Fruit fly (Drosophila melanogaster) whole organism, embryonic: ENCODE data around the gene Aatf.

Experiments used
- Adf1 ChIP-seq: fragments of 200-800 bp; sonication (Bioruptor generic); IDR thresholded peaks from 2 replicates; pipeline ENCODE4 v1.3.6; 2022; ENCODE audit warnings: missing biosample characterization, missing genetic modification characterization
- Bgb ChIP-seq: fragments of 200-800 bp; sonication (Bioruptor generic); IDR thresholded peaks from 2 replicates; pipeline ENCODE4 v1.3.6; 2022; ENCODE audit warnings: missing biosample characterization, missing genetic modification characterization; ENCODE audit not compliant: partially characterized antibody
- CG10431 ChIP-seq: fragments of 200-800 bp; sonication (Bioruptor generic); optimal IDR thresholded peaks from 3 replicates; lab custom pipeline; 2018; ENCODE audit warnings: missing biosample characterization, mild to moderate bottlenecking, missing genetic modification characterization
- CG12942 ChIP-seq: fragments of 200-800 bp; sonication (Bioruptor generic); optimal IDR thresholded peaks from 3 replicates; lab custom pipeline; 2016; ENCODE audit warnings: missing biosample characterization, missing genetic modification characterization
- CG16813 ChIP-seq: fragments of 200-800 bp; sonication (Bioruptor generic); IDR thresholded peaks from 3 replicates; pipeline ENCODE4 v1.3.6; 2022; ENCODE audit warnings: missing biosample characterization, missing genetic modification characterization; ENCODE audit not compliant: partially characterized antibody
- CG18599 ChIP-seq: fragments of 200-800 bp; sonication (Bioruptor generic); optimal IDR thresholded peaks from 3 replicates; lab custom pipeline; 2017; ENCODE audit warnings: missing biosample characterization, missing genetic modification characterization, mild to moderate bottlenecking, moderate library complexity, missing genetic modification reagents
- CG2199 ChIP-seq: fragments of 200-800 bp; sonication (Bioruptor generic); IDR thresholded peaks from 3 replicates; pipeline ENCODE4 v1.3.6; 2022; ENCODE audit warnings: missing biosample characterization, missing genetic modification characterization
- CG2712 ChIP-seq: fragments of 200-800 bp; optimal IDR thresholded peaks from 3 replicates; lab custom pipeline; 2019; ENCODE audit warnings: missing biosample characterization, mild to moderate bottlenecking, missing genetic modification characterization, moderate library complexity
- CG2875 ChIP-seq: fragments of 200-800 bp; sonication (Bioruptor generic); optimal IDR thresholded peaks from 2 replicates; lab custom pipeline; 2017; ENCODE audit warnings: missing biosample characterization, mild to moderate bottlenecking, missing genetic modification characterization, missing genetic modification reagents
- CG30403 ChIP-seq: fragments of 200-800 bp; sonication (Bioruptor generic); optimal IDR thresholded peaks from 3 replicates; lab custom pipeline; 2016; ENCODE audit warnings: missing biosample characterization, missing genetic modification characterization
- CG3163 ChIP-seq: fragments of 200-800 bp; sonication (Bioruptor generic); optimal IDR thresholded peaks from 3 replicates; lab custom pipeline; 2016; ENCODE audit warnings: missing biosample characterization, missing genetic modification characterization
- CG3281 ChIP-seq: fragments of 200-800 bp; sonication (Bioruptor generic); optimal IDR thresholded peaks from 3 replicates; lab custom pipeline; 2017; ENCODE audit warnings: missing biosample characterization, mild to moderate bottlenecking, missing genetic modification characterization
- CG3838 ChIP-seq: fragments of 200-800 bp; sonication (Bioruptor generic); optimal IDR thresholded peaks from 3 replicates; lab custom pipeline; 2016; ENCODE audit warnings: missing biosample characterization, missing genetic modification characterization
- CG4424 ChIP-seq: fragments of 200-800 bp; sonication (Bioruptor generic); optimal IDR thresholded peaks from 3 replicates; lab custom pipeline; 2016; ENCODE audit warnings: missing biosample characterization, missing genetic modification characterization
- CG4820 ChIP-seq: fragments of 200-800 bp; sonication (Bioruptor generic); optimal IDR thresholded peaks from 3 replicates; lab custom pipeline; 2016; ENCODE audit warnings: missing biosample characterization, missing genetic modification characterization
- CG6791 ChIP-seq: fragments of 200-800 bp; sonication (Bioruptor generic); IDR thresholded peaks from 3 replicates; pipeline ENCODE4 v1.3.6; 2022; ENCODE audit warnings: missing biosample characterization, missing genetic modification characterization; ENCODE audit not compliant: partially characterized antibody
- CG7786 ChIP-seq: fragments of 200-800 bp; sonication (Bioruptor generic); optimal IDR thresholded peaks from 2 replicates; lab custom pipeline; 2016; ENCODE audit warnings: missing biosample characterization, missing genetic modification characterization
- CG8944 ChIP-seq: fragments of 200-800 bp; sonication (Bioruptor generic); optimal IDR thresholded peaks from 3 replicates; lab custom pipeline; 2016; ENCODE audit warnings: missing biosample characterization, missing genetic modification characterization
- CG9817 ChIP-seq: fragments of 200-800 bp; sonication (Bioruptor generic); optimal IDR thresholded peaks from 2 replicates; lab custom pipeline; 2018; ENCODE audit warnings: missing biosample characterization, mild to moderate bottlenecking, missing genetic modification characterization, moderate library complexity
- Ets97D ChIP-seq: fragments of 200-800 bp; sonication (Bioruptor generic); optimal IDR thresholded peaks from 3 replicates; lab custom pipeline; 2016; ENCODE audit warnings: missing biosample characterization, missing genetic modification characterization
- Gsc ChIP-seq: fragments of 200-800 bp; sonication (Bioruptor generic); IDR thresholded peaks from 2 replicates; pipeline ENCODE4 v1.3.6; 2022; ENCODE audit warnings: missing biosample characterization, missing genetic modification characterization
- HLHmδ ChIP-seq: fragments of 200-800 bp; sonication (Bioruptor generic); optimal IDR thresholded peaks from 2 replicates; lab custom pipeline; 2018; ENCODE audit warnings: missing biosample characterization, mild to moderate bottlenecking, missing genetic modification characterization, moderate library complexity
- Hand ChIP-seq: fragments of 200-800 bp; sonication (Bioruptor generic); optimal IDR thresholded peaks from 2 replicates; lab custom pipeline; 2017; ENCODE audit warnings: mild to moderate bottlenecking, missing biosample characterization, missing genetic modification reagents, missing genetic modification characterization
- Hmr ChIP-seq: fragments of 200-800 bp; sonication (Bioruptor generic); optimal IDR thresholded peaks from 3 replicates; lab custom pipeline; 2017; ENCODE audit warnings: mild to moderate bottlenecking, missing biosample characterization, missing genetic modification reagents, missing genetic modification characterization
- Mad ChIP-seq: fragments of 200-800 bp; sonication (Bioruptor generic); optimal IDR thresholded peaks from 2 replicates; lab custom pipeline; 2016; ENCODE audit warnings: missing biosample characterization, missing genetic modification characterization
- Meics ChIP-seq: fragments of 200-800 bp; sonication (Bioruptor generic); optimal IDR thresholded peaks from 2 replicates; lab custom pipeline; 2017; ENCODE audit warnings: missing biosample characterization, mild to moderate bottlenecking, missing genetic modification characterization
- Optix ChIP-seq: fragments of 200-800 bp; sonication (Bioruptor generic); IDR thresholded peaks from 3 replicates; pipeline ENCODE4 v1.3.6; 2022; ENCODE audit warnings: missing biosample characterization, missing genetic modification characterization
- Rfx ChIP-seq: fragments of 200-800 bp; sonication (Bioruptor generic); IDR thresholded peaks from 2 replicates; pipeline ENCODE4 v1.3.6; 2022; ENCODE audit warnings: missing biosample characterization, missing genetic modification characterization
- Side ChIP-seq: fragments of 200-800 bp; sonication (Bioruptor generic); optimal IDR thresholded peaks from 2 replicates; lab custom pipeline; 2016; ENCODE audit warnings: missing biosample characterization, missing genetic modification characterization
- ab ChIP-seq: fragments of 200-800 bp; sonication (Bioruptor generic); optimal IDR thresholded peaks from 2 replicates; lab custom pipeline; 2016; ENCODE audit warnings: missing biosample characterization, missing genetic modification characterization
- ato ChIP-seq: fragments of 200-800 bp; sonication (Bioruptor generic); IDR thresholded peaks from 2 replicates; pipeline ENCODE4 v1.3.6; 2022; ENCODE audit warnings: missing biosample characterization, missing genetic modification characterization; ENCODE audit not compliant: partially characterized antibody
- caup ChIP-seq: fragments of 200-800 bp; sonication (Bioruptor generic); optimal IDR thresholded peaks from 3 replicates; lab custom pipeline; 2017; ENCODE audit warnings: missing biosample characterization, mild to moderate bottlenecking, missing genetic modification characterization, moderate library complexity; ENCODE audit not compliant: severe bottlenecking
- crc ChIP-seq: fragments of 200-800 bp; sonication (Bioruptor generic); optimal IDR thresholded peaks from 2 replicates; lab custom pipeline; 2016; ENCODE audit warnings: missing biosample characterization, missing genetic modification characterization
- croc ChIP-seq: fragments of 200-800 bp; sonication (Bioruptor generic); conservative IDR thresholded peaks from 3 replicates; pipeline ENCODE4 v1.3.6; 2022; ENCODE audit warnings: missing biosample characterization, missing genetic modification characterization
- cwo ChIP-seq: fragments of 200-800 bp; sonication (Bioruptor generic); optimal IDR thresholded peaks from 3 replicates; lab custom pipeline; 2017; ENCODE audit warnings: missing biosample characterization, missing genetic modification characterization, mild to moderate bottlenecking, moderate library complexity, missing genetic modification reagents
- eve ChIP-seq, 2 experiments: fragments of >200 bp; optimal IDR thresholded peaks; 2 replicates each; lab custom pipeline; 2017; ENCODE audit warnings: missing biosample characterization in 2 of 2, missing genetic modification characterization in 2 of 2
- fd102C ChIP-seq: fragments of 200-800 bp; sonication (Bioruptor generic); optimal IDR thresholded peaks from 2 replicates; lab custom pipeline; 2018; ENCODE audit warnings: missing biosample characterization, mild to moderate bottlenecking, missing genetic modification characterization, moderate library complexity
- fd64A ChIP-seq: fragments of 200-800 bp; sonication (Bioruptor generic); optimal IDR thresholded peaks from 3 replicates; lab custom pipeline; 2018; ENCODE audit warnings: missing biosample characterization, mild to moderate bottlenecking, missing genetic modification characterization
- ftz-f1 ChIP-seq: fragments of 200-800 bp; sonication (Bioruptor generic); optimal IDR thresholded peaks from 2 replicates; lab custom pipeline; 2016; ENCODE audit warnings: missing biosample characterization, missing genetic modification characterization
- ind ChIP-seq: fragments of 200-800 bp; sonication (Bioruptor generic); optimal IDR thresholded peaks from 3 replicates; lab custom pipeline; 2016; ENCODE audit warnings: missing biosample characterization, missing genetic modification characterization
- insv ChIP-seq, 2 experiments: fragments of 200-800 bp; sonication (Bioruptor generic); optimal IDR thresholded peaks; 3 replicates each; lab custom pipeline; 2016 to 2018; ENCODE audit warnings: missing biosample characterization in 2 of 2, missing genetic modification characterization in 2 of 2
- jing ChIP-seq: fragments of 200-800 bp; sonication (Bioruptor generic); optimal IDR thresholded peaks from 2 replicates; lab custom pipeline; 2018; ENCODE audit warnings: missing biosample characterization, mild to moderate bottlenecking, missing genetic modification characterization
- kay ChIP-seq: fragments of 200-800 bp; sonication (Bioruptor generic); optimal IDR thresholded peaks from 2 replicates; lab custom pipeline; 2016; ENCODE audit warnings: missing biosample characterization, missing genetic modification characterization
- row ChIP-seq: fragments of 200-800 bp; sonication (Bioruptor generic); IDR thresholded peaks from 3 replicates; pipeline ENCODE4 v1.3.6; 2022; ENCODE audit warnings: missing biosample characterization, missing genetic modification characterization
- shn ChIP-seq: fragments of 200-800 bp; sonication (Bioruptor generic); optimal IDR thresholded peaks from 3 replicates; lab custom pipeline; 2016; ENCODE audit warnings: missing biosample characterization, missing genetic modification characterization
- stwl ChIP-seq: fragments of 200-800 bp; sonication (Bioruptor generic); optimal IDR thresholded peaks from 3 replicates; lab custom pipeline; 2018; ENCODE audit warnings: missing biosample characterization, mild to moderate bottlenecking, missing genetic modification characterization, moderate library complexity
- toy ChIP-seq: fragments of 200-800 bp; sonication (Bioruptor generic); IDR thresholded peaks from 2 replicates; pipeline ENCODE4 v1.3.6; 2022; ENCODE audit warnings: missing biosample characterization, missing genetic modification characterization
- vvl ChIP-seq: fragments of 200-800 bp; sonication (Bioruptor generic); IDR thresholded peaks from 2 replicates; pipeline ENCODE4 v1.3.6; 2022; ENCODE audit warnings: missing biosample characterization, missing genetic modification characterization
- z ChIP-seq: fragments of 200-800 bp; sonication (Bioruptor generic); IDR thresholded peaks from 3 replicates; pipeline ENCODE4 v1.3.6; 2022; ENCODE audit warnings: missing biosample characterization, missing genetic modification characterization

The Aatf gene

DNA sequence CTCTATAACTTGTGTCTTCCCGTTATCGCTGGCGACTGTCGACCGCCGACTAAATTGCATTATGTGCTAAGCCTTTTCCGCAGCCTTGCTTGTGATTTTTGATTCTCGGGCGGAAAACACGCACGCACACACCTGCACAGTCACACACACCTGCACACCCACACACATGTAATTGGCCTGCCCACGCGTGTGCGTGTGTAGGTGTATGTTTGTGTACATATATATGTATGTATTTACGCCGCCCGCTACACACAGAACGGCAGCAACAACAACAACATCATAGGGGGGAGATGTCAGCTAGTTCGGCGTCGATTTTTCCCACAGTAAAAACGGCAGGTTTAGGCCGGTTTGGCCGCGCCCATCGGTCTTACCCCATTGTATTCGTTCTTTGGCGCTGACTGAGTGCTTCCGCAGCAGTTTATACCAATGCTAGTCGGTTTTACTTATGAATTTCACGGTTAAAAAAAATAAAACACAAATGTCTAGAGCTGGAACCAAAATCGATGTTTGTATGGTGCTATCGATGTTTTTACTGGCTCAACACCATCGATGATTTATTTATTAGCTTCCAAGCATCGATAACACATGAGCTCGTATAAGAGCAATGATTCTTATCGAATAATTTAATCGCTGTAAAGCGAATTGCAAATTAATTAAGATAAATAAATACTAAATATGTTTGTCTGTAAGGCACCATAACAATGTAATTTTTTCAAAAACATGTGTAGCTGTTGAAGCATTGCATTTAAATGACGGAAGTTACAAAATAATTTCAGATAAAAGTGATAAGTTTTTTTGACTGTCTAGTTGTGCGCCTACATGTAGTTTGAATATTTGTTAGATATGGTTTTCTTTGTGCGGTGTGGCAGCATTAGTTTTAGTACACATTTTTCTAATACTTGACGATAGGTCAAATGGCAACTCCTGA, 5.7 kb downstream of the Aatf start, which contains the start of gene homer (continued):
- TF ChIP-seq CG18599 (no peak), ab (no peak), CG3163 (no peak), cwo (GFP tag; lab: Kevin White, UChicago) (no peak), Bgb (GFP tag; lab: Robert Waterston, UW) (peak; percentile 96), Rfx (GFP tag; lab: Robert Waterston, UW) (peak; percentile 23; the same call in 1 of the 2 replicates), CG30403 (GFP tag; lab: Kevin White, UChicago) (peak; percentile 23), CG4820 (GFP tag; lab: Kevin White, UChicago) (no peak), fd64A (GFP tag; lab: Kevin White, UChicago) (peak; percentile 48), croc (no peak), Hand (GFP tag; lab: Kevin White, UChicago) (peak; percentile 11), Hmr (GFP tag; lab: Kevin White, UChicago) (no peak), ind (GFP tag; lab: Kevin White, UChicago) (peak; percentile 16), CG10431 (GFP tag; lab: Kevin White, UChicago) (no peak), row (peak; percentile 47; the same call in 2 of the 3 replicates), fd102C (no peak), Meics (GFP tag; lab: Kevin White, UChicago) (no peak), vvl (GFP tag; lab: Robert Waterston, UW) (peak; percentile 18; the same call in 1 of the 2 replicates), insv (GFP tag; optimal IDR thresholded peaks at IDR 0.05; lab: Kevin White, UChicago) (no peak), CG6791 (GFP tag; lab: Robert Waterston, UW) (peak; percentile 97), Side (GFP tag; lab: Kevin White, UChicago) (no peak), CG2199 (GFP tag; lab: Robert Waterston, UW) (no peak), ato (peak; percentile 95), CG3281 (GFP tag; lab: Kevin White, UChicago) (no peak), Adf1 (GFP tag; lab: Robert Waterston, UW) (peak; percentile 46; the same call in 1 of the 2 replicates), Optix (GFP tag; lab: Robert Waterston, UW) (no peak), CG8944 (no peak), CG2712 (tag; lab: Kevin White, UChicago) (peak; percentile 29), CG4424 (no peak), CG7786 (no peak), CG9817 (no peak), HLHmδ (GFP tag; lab: Kevin White, UChicago) (peak; percentile 85), ftz-f1 (GFP tag; lab: Kevin White, UChicago) (peak; percentile 10), z (GFP tag; lab: Robert Waterston, UW) (no peak), kay (no peak), Gsc (no peak), Mad (GFP tag; lab: Kevin White, UChicago) (no peak), CG16813 (GFP tag; lab: Robert Waterston, UW) (peak; percentile 96), crc (no peak), caup (GFP tag; lab: Kevin White, UChicago) (peak; percentile 8), Ets97D (GFP tag; lab: Kevin White, UChicago) (no peak), CG2875 (no peak), CG3838 (GFP tag; lab: Kevin White, UChicago) (no peak), CG12942 (GFP tag; lab: Kevin White, UChicago) (no peak), eve (GFP tag; optimal IDR thresholded peaks at IDR 0.05; lab: Kevin White, UChicago) (no peak), toy (no peak), shn (GFP tag; lab: Kevin White, UChicago) (no peak), jing (GFP tag; lab: Kevin White, UChicago) (no peak), stwl (tag; lab: Kevin White, UChicago) (peak; percentile 67)
